Fruit fly (Drosophila melanogaster) whole organism, embryonic: Measurements from ENCODE around the gene Fit2.

Experiments
- Aef1 ChIP-seq: fragments of 200-800 bp; sonication (Bioruptor generic); IDR thresholded peaks from 3 replicates; pipeline ENCODE4 v1.3.6; 2022; ENCODE audit warnings: missing biosample characterization, missing genetic modification characterization
- Atf-2 ChIP-seq: fragments of 200-800 bp; sonication (Bioruptor generic); optimal IDR thresholded peaks from 2 replicates; lab custom pipeline; 2016; ENCODE audit warnings: missing biosample characterization, missing genetic modification characterization
- Atf6 ChIP-seq: fragments of 200-800 bp; sonication (Bioruptor generic); IDR thresholded peaks from 2 replicates; pipeline ENCODE4 v1.3.6; 2022; ENCODE audit warnings: missing biosample characterization, missing genetic modification characterization
- B-H1 ChIP-seq: fragments of 200-800 bp; sonication (Bioruptor generic); IDR thresholded peaks from 3 replicates; pipeline ENCODE4 v1.3.6; 2022; ENCODE audit warnings: missing biosample characterization, missing genetic modification characterization
- BEAF-32 ChIP-seq: fragments of 200-800 bp; sonication (Bioruptor generic); optimal IDR thresholded peaks from 3 replicates; lab custom pipeline; 2017; ENCODE audit warnings: missing biosample characterization, missing genetic modification characterization, mild to moderate bottlenecking, moderate library complexity, missing genetic modification reagents
- CG10654 ChIP-seq: fragments of 200-800 bp; sonication (Bioruptor generic); optimal IDR thresholded peaks from 2 replicates; lab custom pipeline; 2016; ENCODE audit warnings: missing biosample characterization, missing genetic modification characterization
- CG12659 ChIP-seq: fragments of 200-800 bp; sonication (Bioruptor generic); optimal IDR thresholded peaks from 3 replicates; lab custom pipeline; 2017; ENCODE audit warnings: mild to moderate bottlenecking, missing biosample characterization, missing genetic modification reagents, missing genetic modification characterization
- CG12744 ChIP-seq: fragments of 200-800 bp; sonication (Bioruptor generic); optimal IDR thresholded peaks from 2 replicates; lab custom pipeline; 2016; ENCODE audit warnings: missing biosample characterization, missing genetic modification characterization
- CG13624 ChIP-seq: fragments of 200-800 bp; sonication (Bioruptor generic); optimal IDR thresholded peaks from 2 replicates; lab custom pipeline; 2016; ENCODE audit warnings: missing biosample characterization, missing genetic modification characterization
- CG13775 ChIP-seq: fragments of 200-800 bp; sonication (Bioruptor generic); optimal IDR thresholded peaks from 3 replicates; lab custom pipeline; 2017; ENCODE audit warnings: missing biosample characterization, mild to moderate bottlenecking, missing genetic modification characterization
- CG14050 ChIP-seq: fragments of 200-800 bp; sonication (Bioruptor generic); IDR thresholded peaks from 3 replicates; pipeline ENCODE4 v1.3.6; 2022; ENCODE audit warnings: missing biosample characterization, missing genetic modification characterization
- CG15269 ChIP-seq: fragments of 200-800 bp; sonication (Bioruptor generic); optimal IDR thresholded peaks from 2 replicates; lab custom pipeline; 2018; ENCODE audit warnings: missing biosample characterization, mild to moderate bottlenecking, missing genetic modification characterization, moderate library complexity
- CG2712 ChIP-seq: fragments of 200-800 bp; optimal IDR thresholded peaks from 3 replicates; lab custom pipeline; 2019; ENCODE audit warnings: missing biosample characterization, mild to moderate bottlenecking, missing genetic modification characterization, moderate library complexity
- CG3847 ChIP-seq: fragments of 200-800 bp; sonication (Bioruptor generic); IDR thresholded peaks from 2 replicates; pipeline ENCODE4 v1.3.6; 2022; ENCODE audit warnings: missing biosample characterization, missing genetic modification characterization
- CG43689 ChIP-seq: fragments of 200-800 bp; sonication (Bioruptor generic); IDR thresholded peaks from 2 replicates; pipeline ENCODE4 v1.3.6; 2022; ENCODE audit warnings: missing biosample characterization, missing genetic modification characterization
- CG4730 ChIP-seq: fragments of 200-800 bp; sonication (Bioruptor generic); IDR thresholded peaks from 2 replicates; pipeline ENCODE4 v1.3.6; 2022; ENCODE audit warnings: missing biosample characterization, missing genetic modification characterization
- CG5245 ChIP-seq: fragments of 200-800 bp; sonication (Bioruptor generic); optimal IDR thresholded peaks from 3 replicates; lab custom pipeline; 2016; ENCODE audit warnings: missing biosample characterization, missing genetic modification characterization
- CG6689 ChIP-seq: fragments of 200-800 bp; sonication (Bioruptor generic); IDR thresholded peaks from 2 replicates; pipeline ENCODE4 v1.3.6; 2022; ENCODE audit warnings: missing biosample characterization, missing genetic modification characterization
- CG6765 ChIP-seq: fragments of 200-800 bp; sonication (Bioruptor generic); optimal IDR thresholded peaks from 3 replicates; lab custom pipeline; 2017; ENCODE audit warnings: missing biosample characterization, mild to moderate bottlenecking, missing genetic modification characterization
- CG6791 ChIP-seq: fragments of 200-800 bp; sonication (Bioruptor generic); IDR thresholded peaks from 3 replicates; pipeline ENCODE4 v1.3.6; 2022; ENCODE audit warnings: missing biosample characterization, missing genetic modification characterization; ENCODE audit not compliant: partially characterized antibody
- CG7357 ChIP-seq: fragments of 200-800 bp; sonication (Bioruptor generic); IDR thresholded peaks from 3 replicates; pipeline ENCODE4 v1.3.6; 2022; ENCODE audit warnings: missing biosample characterization, missing genetic modification characterization
- CG8359 ChIP-seq: fragments of 200-800 bp; sonication (Bioruptor generic); optimal IDR thresholded peaks from 2 replicates; lab custom pipeline; 2017; ENCODE audit warnings: missing biosample characterization, mild to moderate bottlenecking, missing genetic modification characterization, borderline replicate concordance
- CG8765 ChIP-seq: fragments of 200-800 bp; sonication (Bioruptor generic); IDR thresholded peaks from 2 replicates; pipeline ENCODE4 v1.3.6; 2022; ENCODE audit warnings: missing biosample characterization, missing genetic modification characterization
- CG8924 ChIP-seq: fragments of 200-800 bp; optimal IDR thresholded peaks from 3 replicates; lab custom pipeline; 2019; ENCODE audit warnings: missing biosample characterization, mild to moderate bottlenecking, missing genetic modification characterization, moderate library complexity
- Dip2 ChIP-seq: fragments of 200-800 bp; sonication (Bioruptor generic); IDR thresholded peaks from 2 replicates; pipeline ENCODE4 v1.3.6; 2022; ENCODE audit warnings: missing biosample characterization, missing genetic modification characterization
- Dll ChIP-seq: fragments of 200-800 bp; sonication (Bioruptor generic); IDR thresholded peaks from 4 replicates; pipeline ENCODE4 v1.3.6; 2022; ENCODE audit warnings: missing biosample characterization, missing genetic modification characterization; ENCODE audit not compliant: partially characterized antibody
- HLH4C ChIP-seq: fragments of 200-800 bp; sonication (Bioruptor generic); IDR thresholded peaks from 3 replicates; pipeline ENCODE4 v1.3.6; 2022; ENCODE audit warnings: missing biosample characterization, missing genetic modification characterization; ENCODE audit not compliant: partially characterized antibody
- Hr3 ChIP-seq: fragments of 200-800 bp; sonication (Bioruptor generic); optimal IDR thresholded peaks from 3 replicates; lab custom pipeline; 2016; ENCODE audit warnings: missing biosample characterization, missing genetic modification characterization
- Kr ChIP-seq: fragments of 200-800 bp; sonication (Bioruptor generic); optimal IDR thresholded peaks from 2 replicates; lab custom pipeline; 2017; ENCODE audit warnings: missing biosample characterization, mild to moderate bottlenecking, missing genetic modification characterization
- Sox102F ChIP-seq: fragments of 200-800 bp; sonication (Bioruptor generic); optimal IDR thresholded peaks from 2 replicates; lab custom pipeline; 2018; ENCODE audit warnings: missing biosample characterization, mild to moderate bottlenecking, missing genetic modification characterization, moderate library complexity
- Spps ChIP-seq: fragments of 200-800 bp; sonication (Bioruptor generic); optimal IDR thresholded peaks from 2 replicates; lab custom pipeline; 2018; ENCODE audit warnings: missing biosample characterization, mild to moderate bottlenecking, missing genetic modification characterization
- abd-A ChIP-seq: fragments of 200-800 bp; sonication (Bioruptor generic); optimal IDR thresholded peaks from 3 replicates; lab custom pipeline; 2019; ENCODE audit warnings: missing biosample characterization, mild to moderate bottlenecking, missing genetic modification characterization, moderate library complexity
- croc ChIP-seq: fragments of 200-800 bp; sonication (Bioruptor generic); conservative IDR thresholded peaks from 3 replicates; pipeline ENCODE4 v1.3.6; 2022; ENCODE audit warnings: missing biosample characterization, missing genetic modification characterization
- da ChIP-seq: fragments of 200-800 bp; sonication (Bioruptor generic); optimal IDR thresholded peaks from 2 replicates; lab custom pipeline; 2016; ENCODE audit warnings: missing biosample characterization, missing genetic modification characterization
- dimm ChIP-seq: fragments of 200-800 bp; sonication (Bioruptor generic); IDR thresholded peaks from 2 replicates; pipeline ENCODE4 v1.3.6; 2022; ENCODE audit warnings: missing biosample characterization, missing genetic modification characterization
- en ChIP-seq: fragments of 200-800 bp; sonication (Bioruptor generic); optimal IDR thresholded peaks from 2 replicates; lab custom pipeline; 2016; ENCODE audit warnings: missing biosample characterization, missing genetic modification characterization
- fu2 ChIP-seq: fragments of 200-800 bp; sonication (Bioruptor generic); optimal IDR thresholded peaks from 2 replicates; lab custom pipeline; 2016; ENCODE audit warnings: missing biosample characterization, missing genetic modification characterization
- gce ChIP-seq: fragments of 200-800 bp; sonication (Bioruptor generic); IDR thresholded peaks from 3 replicates; pipeline ENCODE4 v1.3.6; 2022; ENCODE audit warnings: missing biosample characterization, missing genetic modification characterization
- gcm ChIP-seq: fragments of 200-800 bp; sonication (Bioruptor generic); optimal IDR thresholded peaks from 2 replicates; lab custom pipeline; 2019; ENCODE audit warnings: missing biosample characterization, mild to moderate bottlenecking, missing genetic modification characterization, moderate library complexity
- gfzf ChIP-seq: fragments of 200-800 bp; sonication (Bioruptor generic); optimal IDR thresholded peaks from 2 replicates; lab custom pipeline; 2016; ENCODE audit warnings: missing biosample characterization, mild to moderate bottlenecking, missing genetic modification characterization, moderate library complexity
- hkb ChIP-seq, 2 experiments: fragments of 200-800 bp in 1 of 2; fragments of >200 bp in 1 of 2; sonication (Bioruptor generic) in 1 of 2; IDR thresholded peaks in 1 of 2; optimal IDR thresholded peaks in 1 of 2; 2 replicates each; pipeline versions ENCODE4 v1.3.6 to Lab custom; 2017 to 2022; ENCODE audit warnings: missing biosample characterization in 1 of 2, missing genetic modification characterization in 1 of 2
- jumu ChIP-seq: fragments of 200-800 bp; sonication (Bioruptor generic); optimal IDR thresholded peaks from 3 replicates; lab custom pipeline; 2016; ENCODE audit warnings: missing biosample characterization, missing genetic modification characterization
- lov ChIP-seq, 2 experiments: fragments of 200-800 bp in 1 of 2; fragments of >200 bp in 1 of 2; sonication (Bioruptor generic) in 1 of 2; IDR thresholded peaks in 1 of 2; optimal IDR thresholded peaks in 1 of 2; 2 replicates in 1 of 2; 3 replicates in 1 of 2; pipeline versions ENCODE4 v1.3.6 to Lab custom; 2017 to 2022; ENCODE audit warnings: missing biosample characterization in 1 of 2, missing genetic modification characterization in 1 of 2
- nau ChIP-seq: fragments of 200-800 bp; sonication (Bioruptor generic); optimal IDR thresholded peaks from 3 replicates; lab custom pipeline; 2017; ENCODE audit warnings: missing biosample characterization, mild to moderate bottlenecking, missing genetic modification characterization, missing genetic modification reagents
- nerfin-1 ChIP-seq: fragments of 200-800 bp; sonication (Bioruptor generic); optimal IDR thresholded peaks from 3 replicates; lab custom pipeline; 2019; ENCODE audit warnings: missing biosample characterization, mild to moderate bottlenecking, missing genetic modification characterization, moderate library complexity
- p53 ChIP-seq: fragments of 200-800 bp; sonication (Bioruptor generic); optimal IDR thresholded peaks from 2 replicates; lab custom pipeline; 2016; ENCODE audit warnings: missing biosample characterization, missing genetic modification characterization
- sima ChIP-seq: fragments of 200-800 bp; sonication (Bioruptor generic); optimal IDR thresholded peaks from 2 replicates; lab custom pipeline; 2016; ENCODE audit warnings: missing biosample characterization, missing genetic modification characterization
- sisA ChIP-seq: fragments of 200-800 bp; sonication (Bioruptor generic); IDR thresholded peaks from 2 replicates; pipeline ENCODE4 v1.3.6; 2022; ENCODE audit warnings: missing biosample characterization, missing genetic modification characterization
- zfh1 ChIP-seq: fragments of 200-800 bp; sonication (Bioruptor generic); IDR thresholded peaks from 3 replicates; pipeline ENCODE4 v1.3.6; 2022; ENCODE audit warnings: missing biosample characterization, missing genetic modification characterization

Fit2 gene

dm6 chr3L:17004218-17004759, 19.8 kb upstream of the Fit2 start (continued):
- TF ChIP-seq en (GFP tag; lab: Kevin White, UChicago) (peak; percentile 85), jumu (peak; percentile 90), p53 (GFP tag; lab: Kevin White, UChicago) (peak; percentile 83), gce (GFP tag; lab: Robert Waterston, UW) (peak; percentile 60; the same call in 1 of the 3 replicates), Dip2 (peak; percentile 29; the same call in 1 of the 2 replicates), CG43689 (peak; percentile 79), HLH4C (GFP tag; lab: Robert Waterston, UW) (no peak), hkb (optimal IDR thresholded peaks at IDR 0.05; lab: Kevin White, UChicago) (no peak), hkb (GFP tag; IDR thresholded peaks at IDR 0.05; lab: Robert Waterston, UW) (peak; percentile 89), croc (GFP tag; lab: Robert Waterston, UW) (peak; percentile 77), CG8765 (GFP tag; lab: Robert Waterston, UW) (0 out of 2 replicates have a peak, but pooled peaks have one; percentile 25), CG12744 (GFP tag; lab: Kevin White, UChicago) (peak; percentile 65), B-H1 (GFP tag; lab: Robert Waterston, UW) (peak; percentile 73), CG6689 (peak; percentile 89), fu2 (GFP tag; lab: Kevin White, UChicago) (peak; percentile 90), dimm (GFP tag; lab: Robert Waterston, UW) (peak; percentile 73), nerfin-1 (tag; lab: Kevin White, UChicago) (peak; percentile 50), da (GFP tag; lab: Kevin White, UChicago) (peak; percentile 78), CG8924 (tag; lab: Kevin White, UChicago) (peak; percentile 91), CG3847 (peak; percentile 88), Sox102F (GFP tag; lab: Kevin White, UChicago) (peak; percentile 92), CG14050 (GFP tag; lab: Robert Waterston, UW) (peak; percentile 76), Hr3 (GFP tag; lab: Kevin White, UChicago) (peak; percentile 76), Spps (peak; percentile 22), BEAF-32 (GFP tag; lab: Kevin White, UChicago) (no peak), CG10654 (GFP tag; lab: Kevin White, UChicago) (peak; percentile 78), lov (optimal IDR thresholded peaks at IDR 0.05; lab: Kevin White, UChicago) (no peak), lov (GFP tag; IDR thresholded peaks at IDR 0.05; lab: Robert Waterston, UW) (no peak; the same call in 2 of the 3 replicates), CG13624 (GFP tag; lab: Kevin White, UChicago) (peak; percentile 89), abd-A (peak; percentile 12), CG4730 (GFP tag; lab: Robert Waterston, UW) (peak; percentile 83), gfzf (GFP tag; lab: Kevin White, UChicago) (no peak), Atf-2 (GFP tag; lab: Kevin White, UChicago) (peak; percentile 89), CG8359 (GFP tag; lab: Kevin White, UChicago) (peak; percentile 8), CG6765 (GFP tag; lab: Kevin White, UChicago) (peak; percentile 75), Kr (no peak), CG15269 (tag; lab: Kevin White, UChicago) (peak; percentile 92), zfh1 (peak; percentile 82), CG7357 (GFP tag; lab: Robert Waterston, UW) (peak; percentile 83), Dll (no peak), CG2712 (tag; lab: Kevin White, UChicago) (peak; percentile 88), gcm (GFP tag; lab: Kevin White, UChicago) (peak; percentile 81), CG12659 (GFP tag; lab: Kevin White, UChicago) (peak; percentile 90), sima (GFP tag; lab: Kevin White, UChicago) (peak; percentile 77), CG6791 (GFP tag; lab: Robert Waterston, UW) (no peak), nau (GFP tag; lab: Kevin White, UChicago) (peak; percentile 69), CG13775 (GFP tag; lab: Kevin White, UChicago) (peak; percentile 80), sisA (GFP tag; lab: Robert Waterston, UW) (peak; percentile 88), Atf6 (peak; percentile 86), Aef1 (GFP tag; lab: Robert Waterston, UW) (peak; percentile 86), CG5245 (GFP tag; lab: Kevin White, UChicago) (peak; percentile 71)
